Worm (Caenorhabditis elegans) whole organism, L4/young adult: ENCODE measurements around the gene F44B9.10.

Source experiments
- W03F9.2 ChIP-seq: fragments of 150-350 bp; optimal IDR thresholded peaks from 2 replicates; lab custom pipeline; 2014; ENCODE audit warnings: missing biosample characterization, missing genetic modification characterization
- dao-5 ChIP-seq: sonication (generic microtip); optimal IDR thresholded peaks from 2 replicates; lab custom pipeline; 2016; ENCODE audit warnings: missing genotype, missing genetic modification characterization, moderate library complexity, missing compliant biosample characterization
- him-1 ChIP-seq: sonication (generic microtip); optimal IDR thresholded peaks from 2 replicates; lab custom pipeline; 2016; ENCODE audit warnings: missing genotype, missing genetic modification reagents, missing genetic modification characterization, missing compliant biosample characterization

- TF ChIP-seq W03F9.2 (tag; lab: Kevin White, UChicago) (no peak), him-1 (tag; lab: Kevin White, UChicago) (no peak), dao-5 (tag; lab: Kevin White, UChicago) (no peak)
Observed at ce11 chrIII:7981938-7982337, 51.5 kb downstream of the F44B9.10 start.
